Worm (Caenorhabditis elegans) whole organism, L4/young adult: Measurements from ENCODE around the gene Y1A5A.1.

Experiments used
- W03F9.2 ChIP-seq: fragments of 150-350 bp; optimal IDR thresholded peaks from 2 replicates; lab custom pipeline; 2014; ENCODE audit warnings: missing biosample characterization, missing genetic modification characterization
- him-1 ChIP-seq: sonication (generic microtip); optimal IDR thresholded peaks from 2 replicates; lab custom pipeline; 2016; ENCODE audit warnings: missing genotype, missing genetic modification reagents, missing genetic modification characterization, missing compliant biosample characterization

ce11 chrIII:3935808-3936207, 50.7 kb downstream of the Y1A5A.1 start, which contains the start of gene npl-10:
- TF ChIP-seq him-1 (tag; lab: Kevin White, UChicago) (no peak), W03F9.2 (tag; lab: Kevin White, UChicago) (no peak)
